Fruit fly (Drosophila melanogaster) whole organism, embryonic: ENCODE results near the gene CG32650.
A peak's percentile ranks its signal among the peaks of the same experiment; 100 is the strongest.

Experiments
- Bgb ChIP-seq: fragments of 200-800 bp; sonication (Bioruptor generic); IDR thresholded peaks from 2 replicates; pipeline ENCODE4 v1.3.6; 2022; ENCODE audit warnings: missing biosample characterization, missing genetic modification characterization; ENCODE audit not compliant: partially characterized antibody
- Blimp-1 ChIP-seq: fragments of 200-800 bp; sonication (Bioruptor generic); optimal IDR thresholded peaks from 3 replicates; lab custom pipeline; 2018; ENCODE audit warnings: missing biosample characterization, missing genetic modification characterization, mild to moderate bottlenecking, moderate library complexity, missing genetic modification reagents
- C15 ChIP-seq: fragments of 200-800 bp; sonication (Bioruptor generic); IDR thresholded peaks from 3 replicates; pipeline ENCODE4 v1.3.6; 2022; ENCODE audit warnings: missing biosample characterization, missing genetic modification characterization
- CG11085 ChIP-seq: fragments of 200-800 bp; sonication (Bioruptor generic); IDR thresholded peaks from 2 replicates; pipeline ENCODE4 v1.3.6; 2022; ENCODE audit warnings: missing biosample characterization, missing genetic modification characterization
- CG12299 ChIP-seq: fragments of 200-800 bp; sonication (Bioruptor generic); optimal IDR thresholded peaks from 2 replicates; lab custom pipeline; 2018; ENCODE audit warnings: missing biosample characterization, mild to moderate bottlenecking, missing genetic modification characterization
- CG13296 ChIP-seq: fragments of 200-800 bp; sonication (Bioruptor generic); optimal IDR thresholded peaks from 3 replicates; lab custom pipeline; 2018; ENCODE audit warnings: missing biosample characterization, mild to moderate bottlenecking, missing genetic modification characterization
- CG13624 ChIP-seq: fragments of 200-800 bp; sonication (Bioruptor generic); optimal IDR thresholded peaks from 2 replicates; lab custom pipeline; 2016; ENCODE audit warnings: missing biosample characterization, missing genetic modification characterization
- CG14014 ChIP-seq: fragments of 200-800 bp; sonication (Bioruptor generic); IDR thresholded peaks from 2 replicates; pipeline ENCODE4 v1.3.6; 2022; ENCODE audit warnings: missing biosample characterization, missing genetic modification characterization
- CG14667 ChIP-seq: fragments of 200-800 bp; sonication (Bioruptor generic); IDR thresholded peaks from 2 replicates; pipeline ENCODE4 v1.3.6; 2022; ENCODE audit warnings: missing biosample characterization, missing genetic modification characterization
- CG15269 ChIP-seq: fragments of 200-800 bp; sonication (Bioruptor generic); optimal IDR thresholded peaks from 2 replicates; lab custom pipeline; 2018; ENCODE audit warnings: missing biosample characterization, mild to moderate bottlenecking, missing genetic modification characterization, moderate library complexity
- CG1603 ChIP-seq: fragments of 200-800 bp; sonication (Bioruptor generic); optimal IDR thresholded peaks from 2 replicates; lab custom pipeline; 2019; ENCODE audit warnings: missing biosample characterization, mild to moderate bottlenecking, missing genetic modification characterization, moderate library complexity
- CG16863 ChIP-seq: fragments of 200-800 bp; sonication (Bioruptor generic); optimal IDR thresholded peaks from 3 replicates; lab custom pipeline; 2016; ENCODE audit warnings: missing biosample characterization, missing genetic modification characterization
- CG17328 ChIP-seq: fragments of 200-800 bp; sonication (Bioruptor generic); IDR thresholded peaks from 2 replicates; pipeline ENCODE4 v1.3.6; 2022; ENCODE audit warnings: missing biosample characterization, missing genetic modification characterization
- CG1832 ChIP-seq: fragments of 200-800 bp; sonication (Bioruptor generic); optimal IDR thresholded peaks from 2 replicates; lab custom pipeline; 2017; ENCODE audit warnings: missing biosample characterization, mild to moderate bottlenecking, missing genetic modification characterization, inconsistent platforms
- CG2712 ChIP-seq: fragments of 200-800 bp; optimal IDR thresholded peaks from 3 replicates; lab custom pipeline; 2019; ENCODE audit warnings: missing biosample characterization, mild to moderate bottlenecking, missing genetic modification characterization, moderate library complexity
- CG34376 ChIP-seq: fragments of 200-800 bp; sonication (Bioruptor generic); optimal IDR thresholded peaks from 2 replicates; lab custom pipeline; 2018; ENCODE audit warnings: missing biosample characterization, mild to moderate bottlenecking, missing genetic modification characterization
- CG4424 ChIP-seq: fragments of 200-800 bp; sonication (Bioruptor generic); optimal IDR thresholded peaks from 3 replicates; lab custom pipeline; 2016; ENCODE audit warnings: missing biosample characterization, missing genetic modification characterization
- CG4617 ChIP-seq: fragments of 200-800 bp; sonication (Bioruptor generic); optimal IDR thresholded peaks from 3 replicates; lab custom pipeline; 2016; ENCODE audit warnings: missing biosample characterization, missing genetic modification characterization, borderline replicate concordance
- CG6175 ChIP-seq: fragments of 200-800 bp; sonication (Bioruptor generic); IDR thresholded peaks from 3 replicates; pipeline ENCODE4 v1.3.6; 2022; ENCODE audit warnings: missing biosample characterization, missing genetic modification characterization
- CG6272 ChIP-seq: fragments of 200-800 bp; sonication (Bioruptor generic); IDR thresholded peaks from 2 replicates; pipeline ENCODE4 v1.3.6; 2022; ENCODE audit warnings: missing biosample characterization, missing genetic modification characterization
- CG7963 ChIP-seq: fragments of 200-800 bp; sonication (Bioruptor generic); IDR thresholded peaks from 3 replicates; pipeline ENCODE4 v1.3.6; 2022; ENCODE audit warnings: missing biosample characterization, missing genetic modification characterization; ENCODE audit not compliant: partially characterized antibody
- CG9797 ChIP-seq: fragments of 200-800 bp; sonication (Bioruptor generic); optimal IDR thresholded peaks from 3 replicates; lab custom pipeline; 2018; ENCODE audit warnings: missing biosample characterization, mild to moderate bottlenecking, missing genetic modification characterization
- CG9817 ChIP-seq: fragments of 200-800 bp; sonication (Bioruptor generic); optimal IDR thresholded peaks from 2 replicates; lab custom pipeline; 2018; ENCODE audit warnings: missing biosample characterization, mild to moderate bottlenecking, missing genetic modification characterization, moderate library complexity
- CHES-1-like ChIP-seq: fragments of 200-800 bp; sonication (Bioruptor generic); optimal IDR thresholded peaks from 2 replicates; lab custom pipeline; 2016; ENCODE audit warnings: missing biosample characterization, missing genetic modification characterization
- D19A ChIP-seq: fragments of 200-800 bp; optimal IDR thresholded peaks from 3 replicates; lab custom pipeline; 2019; ENCODE audit warnings: missing biosample characterization, mild to moderate bottlenecking, missing genetic modification characterization, moderate library complexity
- ERR ChIP-seq: fragments of 200-800 bp; sonication (Bioruptor generic); optimal IDR thresholded peaks from 2 replicates; lab custom pipeline; 2016; ENCODE audit warnings: missing biosample characterization, missing genetic modification characterization
- HLH4C ChIP-seq: fragments of 200-800 bp; sonication (Bioruptor generic); IDR thresholded peaks from 3 replicates; pipeline ENCODE4 v1.3.6; 2022; ENCODE audit warnings: missing biosample characterization, missing genetic modification characterization; ENCODE audit not compliant: partially characterized antibody
- Hr3 ChIP-seq: fragments of 200-800 bp; sonication (Bioruptor generic); optimal IDR thresholded peaks from 3 replicates; lab custom pipeline; 2016; ENCODE audit warnings: missing biosample characterization, missing genetic modification characterization
- Hr78 ChIP-seq, 2 experiments: fragments of 200-800 bp in 1 of 2; fragments of >200 bp in 1 of 2; sonication (Bioruptor generic) in 1 of 2; optimal IDR thresholded peaks; 2 replicates each; lab custom pipeline; 2017 to 2019; ENCODE audit warnings: missing biosample characterization in 2 of 2, missing genetic modification characterization in 2 of 2, mild to moderate bottlenecking in 1 of 2, moderate library complexity in 1 of 2
- MBD-R2 ChIP-seq: fragments of 200-800 bp; sonication (Bioruptor generic); IDR thresholded peaks from 2 replicates; pipeline ENCODE4 v1.3.6; 2022; ENCODE audit warnings: missing biosample characterization, missing genetic modification characterization
- NK7.1 ChIP-seq: fragments of 200-800 bp; sonication (Bioruptor generic); optimal IDR thresholded peaks from 3 replicates; lab custom pipeline; 2016; ENCODE audit warnings: missing biosample characterization, missing genetic modification characterization
- Opbp ChIP-seq: fragments of 200-800 bp; sonication (Bioruptor generic); IDR thresholded peaks from 3 replicates; pipeline ENCODE4 v1.3.6; 2022; ENCODE audit warnings: missing biosample characterization, missing genetic modification characterization; ENCODE audit not compliant: partially characterized antibody
- Spps ChIP-seq: fragments of 200-800 bp; sonication (Bioruptor generic); optimal IDR thresholded peaks from 2 replicates; lab custom pipeline; 2018; ENCODE audit warnings: missing biosample characterization, mild to moderate bottlenecking, missing genetic modification characterization
- Stat92E ChIP-seq, 3 experiments: fragments of >200 bp in 2 of 3; fragments of 200-800 bp in 1 of 3; sonication (Bioruptor generic) in 1 of 3; optimal IDR thresholded peaks; 2 replicates each; lab custom pipeline; 2017 to 2019; ENCODE audit warnings: missing biosample characterization in 3 of 3, missing genetic modification characterization in 3 of 3, mild to moderate bottlenecking in 1 of 3, moderate library complexity in 1 of 3
- Taf1 ChIP-seq: fragments of 200-800 bp; sonication (Bioruptor generic); IDR thresholded peaks from 2 replicates; pipeline ENCODE4 v1.3.6; 2022; ENCODE audit warnings: missing biosample characterization, missing genetic modification characterization
- Xbp1 ChIP-seq: fragments of 200-800 bp; sonication (Bioruptor generic); optimal IDR thresholded peaks from 3 replicates; lab custom pipeline; 2016; ENCODE audit warnings: missing biosample characterization, mild to moderate bottlenecking, missing genetic modification characterization
- amos ChIP-seq: fragments of 200-800 bp; sonication (Bioruptor generic); IDR thresholded peaks from 2 replicates; pipeline ENCODE4 v1.3.6; 2022; ENCODE audit warnings: missing biosample characterization, missing genetic modification characterization; ENCODE audit not compliant: partially characterized antibody
- ash1 ChIP-seq: fragments of 200-800 bp; sonication (Bioruptor generic); optimal IDR thresholded peaks from 2 replicates; lab custom pipeline; 2018; ENCODE audit warnings: missing biosample characterization, mild to moderate bottlenecking, missing genetic modification characterization
- ato ChIP-seq: fragments of 200-800 bp; sonication (Bioruptor generic); IDR thresholded peaks from 2 replicates; pipeline ENCODE4 v1.3.6; 2022; ENCODE audit warnings: missing biosample characterization, missing genetic modification characterization; ENCODE audit not compliant: partially characterized antibody
- az2 ChIP-seq: fragments of 200-800 bp; sonication (Bioruptor generic); optimal IDR thresholded peaks from 3 replicates; lab custom pipeline; 2016; ENCODE audit warnings: missing biosample characterization, missing genetic modification characterization
- bbx ChIP-seq: fragments of 200-800 bp; sonication (Bioruptor generic); IDR thresholded peaks from 2 replicates; pipeline ENCODE4 v1.3.6; 2022; ENCODE audit warnings: missing biosample characterization, missing genetic modification characterization; ENCODE audit not compliant: partially characterized antibody
- bowl ChIP-seq: fragments of 200-800 bp; sonication (Bioruptor generic); IDR thresholded peaks from 2 replicates; pipeline ENCODE4 v1.3.6; 2022; ENCODE audit warnings: missing biosample characterization, missing genetic modification characterization
- dmrt11E ChIP-seq: fragments of 200-800 bp; sonication (Bioruptor generic); optimal IDR thresholded peaks from 3 replicates; lab custom pipeline; 2018; ENCODE audit warnings: missing biosample characterization, mild to moderate bottlenecking, missing genetic modification characterization, moderate library complexity
- dpn ChIP-seq, 2 experiments: fragments of 200-800 bp; sonication (Bioruptor generic); optimal IDR thresholded peaks; 3 replicates each; lab custom pipeline; 2016; ENCODE audit warnings: missing biosample characterization in 2 of 2, missing genetic modification characterization in 2 of 2
- luna ChIP-seq: fragments of 200-800 bp; sonication (Bioruptor generic); optimal IDR thresholded peaks from 2 replicates; lab custom pipeline; 2016; ENCODE audit warnings: missing biosample characterization, missing genetic modification characterization
- sob ChIP-seq: fragments of 200-800 bp; sonication (Bioruptor generic); IDR thresholded peaks from 2 replicates; pipeline ENCODE4 v1.3.6; 2022; ENCODE audit warnings: missing biosample characterization, missing genetic modification characterization
- sqz ChIP-seq: fragments of 200-800 bp; sonication (Bioruptor generic); optimal IDR thresholded peaks from 3 replicates; lab custom pipeline; 2018; ENCODE audit warnings: missing biosample characterization, mild to moderate bottlenecking, missing genetic modification characterization
- tll ChIP-seq, 2 experiments: fragments of 200-800 bp in 1 of 2; fragments of >200 bp in 1 of 2; sonication (Bioruptor generic) in 1 of 2; optimal IDR thresholded peaks; 2 replicates each; lab custom pipeline; 2017 to 2019; ENCODE audit warnings: missing biosample characterization in 2 of 2, missing genetic modification characterization in 2 of 2, mild to moderate bottlenecking in 1 of 2, moderate library complexity in 1 of 2
- yki ChIP-seq: fragments of >200 bp; optimal IDR thresholded peaks from 3 replicates; lab custom pipeline; 2018

The CG32650 gene

DNA sequence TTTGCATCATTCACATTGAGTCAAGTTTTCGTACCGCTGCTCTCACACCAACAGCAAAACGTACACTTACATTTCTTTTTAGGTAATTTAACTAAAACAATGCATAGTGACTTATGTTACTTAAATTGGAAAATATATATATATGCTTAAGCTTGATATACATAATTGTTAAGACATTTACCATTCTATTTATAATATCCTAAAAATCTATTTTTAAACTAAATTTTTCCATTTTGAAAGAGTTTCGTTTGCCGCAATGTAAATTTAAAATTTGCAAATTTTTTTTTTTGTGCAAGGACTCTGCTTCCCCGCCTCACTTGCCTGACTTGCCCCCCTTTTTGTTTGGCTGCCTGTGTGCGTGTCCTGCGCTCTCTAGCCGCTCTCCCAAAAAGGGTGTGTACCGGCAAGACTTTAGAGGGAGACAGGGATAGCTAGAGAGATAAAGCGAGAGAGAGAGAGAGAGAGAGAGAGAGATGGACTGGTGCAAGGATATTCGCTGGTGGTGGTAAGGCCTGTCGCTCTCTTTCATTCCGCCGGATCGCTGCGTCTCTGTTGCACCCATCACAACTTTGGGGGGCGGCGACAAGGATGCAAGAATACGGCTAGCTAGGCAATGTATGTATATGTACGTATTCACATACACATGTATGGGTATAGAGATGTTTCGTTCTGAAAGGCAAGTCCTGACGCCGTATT lies 39.5 kb upstream of the CG32650 start (continued):
- TF ChIP-seq CG1603 (tag; lab: Kevin White, UChicago) (no peak), Blimp-1 (peak; percentile 49), Hr78 (GFP tag; optimal IDR thresholded peaks at IDR 0.05; lab: Kevin White, UChicago) (no peak), Taf1 (GFP tag; lab: Robert Waterston, UW) (no peak), CG14667 (no peak), CG6272 (GFP tag; lab: Robert Waterston, UW) (no peak), CG13296 (peak; percentile 23), CHES-1-like (GFP tag; lab: Kevin White, UChicago) (no peak), Spps (no peak), tll (GFP tag; optimal IDR thresholded peaks at IDR 0.05; lab: Kevin White, UChicago) (peak in 1 of 2 experiments; percentile 47), Stat92E (GFP tag; optimal IDR thresholded peaks at IDR 0.05; lab: Kevin White, UChicago) (no peak), CG12299 (tag; lab: Kevin White, UChicago) (no peak), CG9797 (GFP tag; lab: Kevin White, UChicago) (no peak), CG1832 (GFP tag; lab: Kevin White, UChicago) (peak; percentile 94), D19A (peak; percentile 56), CG9817 (tag; lab: Kevin White, UChicago) (peak; percentile 10), CG4617 (GFP tag; lab: Kevin White, UChicago) (no peak), bbx (GFP tag; lab: Robert Waterston, UW) (no peak), CG11085 (GFP tag; lab: Robert Waterston, UW) (no peak), CG4424 (GFP tag; lab: Kevin White, UChicago) (no peak), CG7963 (GFP tag; lab: Robert Waterston, UW) (no peak), CG2712 (tag; lab: Kevin White, UChicago) (peak; percentile 57), NK7.1 (GFP tag; lab: Kevin White, UChicago) (no peak), sob (GFP tag; lab: Robert Waterston, UW) (no peak), Opbp (GFP tag; lab: Robert Waterston, UW) (no peak), HLH4C (GFP tag; lab: Robert Waterston, UW) (no peak), CG16863 (GFP tag; lab: Kevin White, UChicago) (no peak), az2 (no peak), CG14014 (no peak), CG17328 (GFP tag; lab: Robert Waterston, UW) (no peak), dpn (GFP tag; optimal IDR thresholded peaks at IDR 0.05; lab: Kevin White, UChicago) (no peak), Bgb (GFP tag; lab: Robert Waterston, UW) (no peak), luna (GFP tag; lab: Kevin White, UChicago) (no peak), ERR (GFP tag; lab: Kevin White, UChicago) (no peak), CG15269 (tag; lab: Kevin White, UChicago) (peak; percentile 61), CG13624 (GFP tag; lab: Kevin White, UChicago) (no peak), yki (lab: Kevin White, UChicago) (peak; percentile 54), C15 (GFP tag; lab: Robert Waterston, UW) (no peak), Xbp1 (GFP tag; lab: Kevin White, UChicago) (no peak), bowl (GFP tag; lab: Robert Waterston, UW) (no peak), CG6175 (GFP tag; lab: Robert Waterston, UW) (no peak), amos (GFP tag; lab: Robert Waterston, UW) (no peak), MBD-R2 (GFP tag; lab: Robert Waterston, UW) (no peak), ash1 (GFP tag; lab: Kevin White, UChicago) (no peak), sqz (GFP tag; lab: Kevin White, UChicago) (peak; percentile 39), Hr3 (GFP tag; lab: Kevin White, UChicago) (peak; percentile 20), dmrt11E (tag; lab: Kevin White, UChicago) (peak; percentile 17), ato (GFP tag; lab: Robert Waterston, UW) (no peak), CG34376 (GFP tag; lab: Kevin White, UChicago) (no peak)
